Worm (Caenorhabditis elegans) whole organism, late embryonic: Measurements from ENCODE around the gene elb-1.

Experiments
- C38D4.7 ChIP-seq: fragments of 200-800 bp; sonication (Bioruptor generic); optimal IDR thresholded peaks from 2 replicates; lab custom pipeline; 2018; ENCODE audit warnings: mild to moderate bottlenecking, missing genetic modification characterization, moderate library complexity, missing compliant biosample characterization
- K02D7.2 ChIP-seq: sonication (generic microtip); optimal IDR thresholded peaks from 2 replicates; lab custom pipeline; 2017; ENCODE audit warnings: mild to moderate bottlenecking, missing genetic modification characterization, missing compliant biosample characterization
- T23F11.4 ChIP-seq: fragments of 200-800 bp; sonication (Bioruptor generic); optimal IDR thresholded peaks from 2 replicates; lab custom pipeline; 2018; ENCODE audit warnings: mild to moderate bottlenecking, missing genetic modification characterization, missing compliant biosample characterization
- Y22D7AL.16 ChIP-seq: sonication (generic microtip); optimal IDR thresholded peaks from 2 replicates; lab custom pipeline; 2016; ENCODE audit warnings: missing genetic modification characterization, missing compliant biosample characterization
- ahr-1 ChIP-seq: sonication (generic microtip); optimal IDR thresholded peaks from 2 replicates; lab custom pipeline; 2016; ENCODE audit warnings: missing genetic modification characterization, missing compliant biosample characterization
- ceh-14 ChIP-seq: sonication (generic microtip); optimal IDR thresholded peaks from 2 replicates; lab custom pipeline; 2016; ENCODE audit warnings: missing genotype, missing genetic modification characterization, missing compliant biosample characterization
- ceh-18 ChIP-seq: sonication (generic microtip); optimal IDR thresholded peaks from 2 replicates; lab custom pipeline; 2016; ENCODE audit warnings: missing genetic modification characterization, missing compliant biosample characterization
- ceh-19 ChIP-seq: fragments of 200-800 bp; sonication (Bioruptor generic); optimal IDR thresholded peaks from 2 replicates; lab custom pipeline; 2018; ENCODE audit warnings: mild to moderate bottlenecking, missing genetic modification characterization, missing compliant biosample characterization
- ceh-2 ChIP-seq: sonication (generic microtip); optimal IDR thresholded peaks from 2 replicates; lab custom pipeline; 2016; ENCODE audit warnings: missing genotype, missing genetic modification characterization, missing compliant biosample characterization
- ceh-22 ChIP-seq: sonication (generic microtip); optimal IDR thresholded peaks from 2 replicates; lab custom pipeline; 2017; ENCODE audit warnings: missing biosample characterization, missing genetic modification characterization
- ceh-30 ChIP-seq: fragments of 150-350 bp; optimal IDR thresholded peaks from 2 replicates; lab custom pipeline; 2014; ENCODE audit warnings: missing biosample characterization, missing genetic modification characterization
- ceh-31 ChIP-seq: sonication (generic microtip); optimal IDR thresholded peaks from 2 replicates; lab custom pipeline; 2016; ENCODE audit warnings: missing genetic modification characterization, missing compliant biosample characterization
- ceh-45 ChIP-seq: fragments of 200-800 bp; sonication (Bioruptor generic); IDR thresholded peaks from 2 replicates; pipeline ENCODE4 v1.3.6; 2022; ENCODE audit warnings: missing genetic modification reagents, missing genetic modification characterization, missing compliant biosample characterization
- ceh-48 ChIP-seq: sonication (generic microtip); optimal IDR thresholded peaks from 2 replicates; lab custom pipeline; 2016; ENCODE audit warnings: missing genetic modification characterization, inconsistent platforms, missing compliant biosample characterization
- ceh-9 ChIP-seq: sonication (generic microtip); optimal IDR thresholded peaks from 2 replicates; lab custom pipeline; 2016; ENCODE audit warnings: mild to moderate bottlenecking, missing genetic modification characterization, inconsistent platforms, missing compliant biosample characterization
- dmd-4 ChIP-seq: sonication (generic microtip); optimal IDR thresholded peaks from 2 replicates; lab custom pipeline; 2016; ENCODE audit warnings: borderline replicate concordance, missing genetic modification characterization, missing compliant biosample characterization
- dve-1 ChIP-seq: sonication (generic microtip); optimal IDR thresholded peaks from 2 replicates; lab custom pipeline; 2017; ENCODE audit warnings: antibody characterized with exemption, mild to moderate bottlenecking, missing genetic modification characterization, missing compliant biosample characterization
- fkh-10 ChIP-seq: fragments of 150-350 bp; optimal IDR thresholded peaks from 2 replicates; lab custom pipeline; 2014; ENCODE audit warnings: missing biosample characterization, missing genetic modification reagents, missing genetic modification characterization
- fkh-6 ChIP-seq: sonication (generic microtip); optimal IDR thresholded peaks from 2 replicates; lab custom pipeline; 2016; ENCODE audit warnings: missing genetic modification characterization, missing compliant biosample characterization
- gmeb-2 ChIP-seq: sonication (generic microtip); optimal IDR thresholded peaks from 2 replicates; lab custom pipeline; 2016; ENCODE audit warnings: missing genetic modification characterization, inconsistent platforms, missing compliant biosample characterization
- hlh-13 ChIP-seq: fragments of 200-800 bp; sonication (Bioruptor generic); optimal IDR thresholded peaks from 2 replicates; lab custom pipeline; 2018; ENCODE audit warnings: mild to moderate bottlenecking, missing genetic modification characterization, missing compliant biosample characterization
- hlh-30 ChIP-seq: sonication (generic microtip); optimal IDR thresholded peaks from 2 replicates; lab custom pipeline; 2017; ENCODE audit warnings: antibody characterized with exemption, missing genetic modification characterization, missing compliant biosample characterization; ENCODE audit not compliant: insufficient read depth
- hlh-8 ChIP-seq: sonication (generic microtip); optimal IDR thresholded peaks from 2 replicates; lab custom pipeline; 2016; ENCODE audit warnings: missing genotype, missing genetic modification characterization, missing compliant biosample characterization
- lim-6 ChIP-seq: sonication (generic microtip); optimal IDR thresholded peaks from 2 replicates; lab custom pipeline; 2016; ENCODE audit warnings: missing genetic modification characterization, missing compliant biosample characterization
- mec-3 ChIP-seq: sonication (generic microtip); optimal IDR thresholded peaks from 2 replicates; lab custom pipeline; 2016; ENCODE audit warnings: borderline replicate concordance, missing genetic modification characterization, missing compliant biosample characterization
- npax-4 ChIP-seq: sonication (generic microtip); optimal IDR thresholded peaks from 2 replicates; lab custom pipeline; 2016; ENCODE audit warnings: missing genetic modification characterization, missing compliant biosample characterization
- pag-3 ChIP-seq: sonication (generic microtip); optimal IDR thresholded peaks from 2 replicates; lab custom pipeline; 2016; ENCODE audit warnings: missing compliant biosample characterization, missing genetic modification characterization, borderline replicate concordance
- pat-9 ChIP-seq: fragments of 200-800 bp; sonication (Bioruptor generic); optimal IDR thresholded peaks from 2 replicates; lab custom pipeline; 2018; ENCODE audit warnings: mild to moderate bottlenecking, missing genetic modification characterization, moderate library complexity, missing compliant biosample characterization
- pax-1 ChIP-seq: fragments of 150-350 bp; optimal IDR thresholded peaks from 2 replicates; lab custom pipeline; 2014; ENCODE audit warnings: missing biosample characterization, missing genetic modification characterization
- pha-4 ChIP-seq: fragments of 150-350 bp; optimal IDR thresholded peaks from 2 replicates; lab custom pipeline; 2018; ENCODE audit warnings: missing biosample characterization, missing genetic modification reagents, missing genetic modification characterization
- pqm-1 ChIP-seq: sonication (generic microtip); optimal IDR thresholded peaks from 2 replicates; lab custom pipeline; 2016; ENCODE audit warnings: missing genetic modification characterization, missing compliant biosample characterization
- sox-2 ChIP-seq: fragments of 200-800 bp; sonication (Bioruptor generic); IDR thresholded peaks from 2 replicates; pipeline ENCODE4 v1.3.6; 2022; ENCODE audit warnings: missing genetic modification reagents, missing genetic modification characterization, missing compliant biosample characterization
- syd-9 ChIP-seq: sonication (generic microtip); optimal IDR thresholded peaks from 2 replicates; lab custom pipeline; 2016; ENCODE audit warnings: mild to moderate bottlenecking, missing genetic modification characterization, moderate library complexity, missing compliant biosample characterization
- tbx-2 ChIP-seq: sonication (generic microtip); optimal IDR thresholded peaks from 2 replicates; lab custom pipeline; 2016; ENCODE audit warnings: missing genetic modification characterization, missing compliant biosample characterization
- ttx-3 ChIP-seq: sonication (generic microtip); optimal IDR thresholded peaks from 2 replicates; lab custom pipeline; 2016; ENCODE audit warnings: missing genetic modification reagents, missing genetic modification characterization, missing compliant biosample characterization
- unc-3 ChIP-seq, 2 experiments: fragments of 200-800 bp in 1 of 2; sonication (Bioruptor generic) in 1 of 2; sonication (generic microtip) in 1 of 2; conservative IDR thresholded peaks in 1 of 2; optimal IDR thresholded peaks in 1 of 2; 2 replicates each; pipeline versions ENCODE4 v1.3.6 to Lab custom; 2016 to 2022; ENCODE audit warnings: missing compliant biosample characterization in 2 of 2, missing genetic modification characterization in 2 of 2, missing genetic modification reagents in 1 of 2
- unc-42 ChIP-seq: sonication (generic microtip); optimal IDR thresholded peaks from 2 replicates; lab custom pipeline; 2016; ENCODE audit warnings: missing genotype, missing genetic modification characterization, missing compliant biosample characterization
- unc-55 ChIP-seq: sonication (generic microtip); optimal IDR thresholded peaks from 2 replicates; lab custom pipeline; 2017; ENCODE audit warnings: missing biosample characterization, missing genetic modification reagents, missing genetic modification characterization
- zip-5 ChIP-seq: sonication (generic microtip); optimal IDR thresholded peaks from 2 replicates; lab custom pipeline; 2016; ENCODE audit warnings: missing genetic modification characterization, missing compliant biosample characterization

elb-1 gene

ce11 chrIII:11683038-11683437, 36.2 kb downstream of the elb-1 start:
- TF ChIP-seq sox-2 (GFP tag; lab: Robert Waterston, UW) (no peak), ceh-22 (tag; lab: Kevin White, UChicago) (no peak), gmeb-2 (no peak), pha-4 (tag; lab: Kevin White, UChicago) (no peak), zip-5 (tag; lab: Kevin White, UChicago) (no peak), ceh-19 (no peak), pat-9 (tag; lab: Kevin White, UChicago) (no peak), hlh-30 (no peak), unc-55 (GFP tag; lab: Kevin White, UChicago) (no peak), ceh-9 (no peak), ceh-45 (GFP tag; lab: Robert Waterston, UW) (no peak), hlh-13 (GFP tag; lab: Kevin White, UChicago) (no peak), ttx-3 (tag; lab: Kevin White, UChicago) (no peak), unc-3 (GFP tag; conservative IDR thresholded peaks at IDR 0.05; lab: Robert Waterston, UW) (no peak), unc-3 (tag; optimal IDR thresholded peaks at IDR 0.05; lab: Kevin White, UChicago) (no peak), ceh-30 (tag; lab: Kevin White, UChicago) (no peak), ceh-48 (no peak), ceh-14 (tag; lab: Kevin White, UChicago) (no peak), pag-3 (tag; lab: Kevin White, UChicago) (no peak)

ce11 chrIII:11681461-11682014, 37.7 kb downstream of the elb-1 start:
- TF ChIP-seq fkh-10 (GFP tag; lab: Kevin White, UChicago), result no peak
- peak; percentile 91 for TF ChIP-seq unc-42 (tag; lab: Kevin White, UChicago)
- TF ChIP-seq, all 69 proteins: peak for 1

- TF ChIP-seq K02D7.2 (no peak), Y22D7AL.16 (tag; lab: Kevin White, UChicago) (no peak), hlh-8 (tag; lab: Kevin White, UChicago) (no peak), lim-6 (no peak), ceh-2 (tag; lab: Kevin White, UChicago) (no peak), unc-42 (tag; lab: Kevin White, UChicago) (no peak), ceh-19 (no peak), T23F11.4 (GFP tag; lab: Kevin White, UChicago) (no peak), ceh-30 (tag; lab: Kevin White, UChicago) (no peak), fkh-6 (tag; lab: Kevin White, UChicago) (no peak), pat-9 (tag; lab: Kevin White, UChicago) (no peak), ahr-1 (no peak), ceh-18 (tag; lab: Kevin White, UChicago) (no peak), npax-4 (tag; lab: Kevin White, UChicago) (no peak), dmd-4 (tag; lab: Kevin White, UChicago) (no peak), ttx-3 (tag; lab: Kevin White, UChicago) (no peak), ceh-9 (no peak), syd-9 (no peak), mec-3 (tag; lab: Kevin White, UChicago) (no peak), dve-1 (no peak)
Observed at ce11 chrIII:11680514-11680913, 38.7 kb downstream of the elb-1 start.

- no peak for TF ChIP-seq C38D4.7 (GFP tag; lab: Kevin White, UChicago)
- TF ChIP-seq pqm-1 (tag; lab: Kevin White, UChicago), result no peak
- no peak for TF ChIP-seq mec-3 (tag; lab: Kevin White, UChicago)
- no peak for TF ChIP-seq ceh-14 (tag; lab: Kevin White, UChicago)
- TF ChIP-seq tbx-2, result no peak
- no peak for TF ChIP-seq pax-1 (tag; lab: Kevin White, UChicago)
- no peak for TF ChIP-seq ceh-31 (tag; lab: Kevin White, UChicago)
- TF ChIP-seq, all 69 proteins: peak for 0
Observed at ce11 chrIII:11669008-11669407, 50.2 kb downstream of the elb-1 start.
